Worm (Caenorhabditis elegans): ENCODE data around the gene C39F7.1.

ce11 chrV:1262036-1262435 lies 1.9 kb downstream of the C39F7.1 start:
- no peak for TF ChIP-seq pes-1 (GFP tag; IDR thresholded peaks at IDR 0.05)
- TF ChIP-seq flt-1 (GFP tag; IDR thresholded peaks at IDR 0.05), result no peak
- TF ChIP-seq tbx-11 (GFP tag; IDR thresholded peaks at IDR 0.05), result no peak
- no peak for TF ChIP-seq hnd-1 (tag; optimal IDR thresholded peaks at IDR 0.05)
- TF ChIP-seq scrt-1 (GFP tag; IDR thresholded peaks at IDR 0.05), result no peak
- TF ChIP-seq tbx-37 (GFP tag; conservative IDR thresholded peaks at IDR 0.05), result no peak
- TF ChIP-seq ama-1 (optimal IDR thresholded peaks at IDR 0.05), result no peak
- no peak for TF ChIP-seq tra-4 (tag; optimal IDR thresholded peaks at IDR 0.05)
- TF ChIP-seq sea-1 (GFP tag; conservative IDR thresholded peaks at IDR 0.05), result no peak
- TF ChIP-seq aly-1 (tag; optimal IDR thresholded peaks at IDR 0.05), result no peak
- no peak for TF ChIP-seq hmg-4 (GFP tag; optimal IDR thresholded peaks at IDR 0.05)
- no peak for TF ChIP-seq hmbx-1 (tag; optimal IDR thresholded peaks at IDR 0.05)
- TF ChIP-seq ets-7 (tag; optimal IDR thresholded peaks at IDR 0.05), result no peak
- TF ChIP-seq ceh-13 (GFP tag; optimal IDR thresholded peaks at IDR 0.05), result no peak

Data from whole organism, early embryonic.